Fruit fly (Drosophila melanogaster): ENCODE data around the gene CG42821.

CG42821 gene

DNA sequence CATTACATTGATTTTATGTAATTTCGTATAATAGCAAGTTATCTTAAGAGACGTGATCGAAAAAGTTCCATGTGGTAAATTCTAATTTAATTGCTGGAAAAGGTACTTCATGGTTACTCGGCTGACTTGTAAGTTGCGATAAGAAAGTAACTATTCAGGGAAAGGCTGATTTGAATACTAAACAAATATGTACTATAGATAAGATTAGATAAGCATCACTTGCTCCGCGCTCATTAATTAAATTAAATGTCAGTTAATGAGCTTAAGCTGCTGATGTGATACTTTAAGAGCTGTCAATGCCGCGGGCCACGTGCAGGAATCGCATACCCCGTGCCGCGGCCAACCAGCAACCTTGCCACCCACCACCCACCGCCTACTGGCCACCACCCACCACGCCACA is 12.8 kb upstream of the CG42821 start:
- no peak for TF ChIP-seq usp (GFP tag; optimal IDR thresholded peaks at IDR 0.05)
- no peak for TF ChIP-seq psq (optimal IDR thresholded peaks at IDR 0.05)
- TF ChIP-seq Dll (optimal IDR thresholded peaks at IDR 0.05), result no peak

DNA sequence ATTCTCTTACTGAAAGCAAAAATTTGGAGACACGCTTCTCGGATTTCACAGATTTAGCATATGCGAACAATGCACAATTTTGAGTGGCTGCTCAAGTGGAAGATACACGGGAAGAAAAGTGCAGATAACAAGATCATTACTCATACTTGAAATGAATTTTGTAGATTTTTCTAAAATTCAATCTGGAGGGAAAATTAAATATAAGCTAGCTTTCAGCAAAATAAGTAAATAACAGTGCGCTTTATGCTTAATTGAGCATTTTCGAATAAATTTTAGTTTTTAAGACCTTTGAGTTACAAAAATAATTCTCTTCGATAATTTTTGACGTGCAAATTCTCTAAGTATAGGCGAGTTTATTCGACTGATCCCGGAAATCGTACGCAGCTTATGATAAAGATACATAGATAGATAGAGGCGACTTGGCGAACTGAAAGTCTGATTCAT is 12.2 kb upstream of the CG42821 start:
- TF ChIP-seq EcR (GFP tag; optimal IDR thresholded peaks at IDR 0.05), result no peak
- TF ChIP-seq pan (optimal IDR thresholded peaks at IDR 0.05), result no peak
- TF ChIP-seq psq (optimal IDR thresholded peaks at IDR 0.05), result no peak
- TF ChIP-seq Dll (optimal IDR thresholded peaks at IDR 0.05), result no peak
- no peak for TF ChIP-seq usp (GFP tag; optimal IDR thresholded peaks at IDR 0.05)
- no peak for TF ChIP-seq CG8478 (optimal IDR thresholded peaks at IDR 0.05)

DNA sequence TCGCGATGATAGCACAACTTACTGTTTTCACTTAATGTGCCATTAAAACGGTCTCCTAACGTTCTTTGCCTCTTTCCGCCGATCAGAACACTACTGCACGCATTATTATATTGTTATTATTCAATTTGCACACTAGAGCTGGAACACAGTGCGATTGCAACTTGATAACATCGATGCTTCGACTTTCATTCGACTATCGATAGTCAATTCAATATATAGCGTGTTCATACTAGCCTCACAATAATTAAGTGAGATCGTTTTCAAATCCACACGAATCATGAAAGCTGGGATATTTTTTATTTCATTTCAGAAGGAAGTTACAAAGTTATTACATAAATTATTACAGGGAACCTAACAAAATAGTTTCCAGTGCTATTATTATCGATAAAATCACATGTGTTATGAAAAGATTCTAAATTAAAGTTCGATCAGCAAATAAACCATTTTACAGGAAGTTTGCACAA is 11.6 kb upstream of the CG42821 start:
- TF ChIP-seq EcR (GFP tag; optimal IDR thresholded peaks at IDR 0.05) (no peak), usp (GFP tag; optimal IDR thresholded peaks at IDR 0.05) (no peak), Dll (optimal IDR thresholded peaks at IDR 0.05) (no peak), psq (optimal IDR thresholded peaks at IDR 0.05) (no peak), CG8478 (optimal IDR thresholded peaks at IDR 0.05) (no peak), pan (optimal IDR thresholded peaks at IDR 0.05) (no peak)

DNA sequence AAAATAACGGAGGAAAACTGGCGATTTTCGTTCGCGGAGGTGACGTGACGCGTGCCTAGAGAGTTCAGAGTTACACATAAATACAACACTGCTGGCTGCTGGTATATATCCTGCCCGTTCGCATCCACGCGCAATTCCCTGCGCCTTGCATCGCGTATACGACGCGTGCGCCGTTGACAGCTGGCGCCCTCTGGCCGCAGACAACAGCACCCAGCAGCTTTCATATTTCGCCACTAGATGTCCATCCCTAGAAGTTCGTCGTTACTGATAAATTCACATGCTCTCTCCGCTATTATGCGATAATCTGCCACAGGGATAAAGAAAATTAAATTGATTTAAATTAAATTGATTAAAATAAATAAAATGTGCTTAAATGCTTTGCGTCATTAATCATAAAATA is 10.4 kb upstream of the CG42821 start, which contains the start of gene Sur-8:
Sur-8 (minus strand) TSS at position 82 of the 400 bp plus-strand sequence.
- TF ChIP-seq EcR (GFP tag; optimal IDR thresholded peaks at IDR 0.05), result no peak
- no peak for TF ChIP-seq Dll (optimal IDR thresholded peaks at IDR 0.05)
- no peak for TF ChIP-seq usp (GFP tag; optimal IDR thresholded peaks at IDR 0.05)
- no peak for TF ChIP-seq CG8478 (optimal IDR thresholded peaks at IDR 0.05)
- TF ChIP-seq pan (optimal IDR thresholded peaks at IDR 0.05), result no peak

DNA sequence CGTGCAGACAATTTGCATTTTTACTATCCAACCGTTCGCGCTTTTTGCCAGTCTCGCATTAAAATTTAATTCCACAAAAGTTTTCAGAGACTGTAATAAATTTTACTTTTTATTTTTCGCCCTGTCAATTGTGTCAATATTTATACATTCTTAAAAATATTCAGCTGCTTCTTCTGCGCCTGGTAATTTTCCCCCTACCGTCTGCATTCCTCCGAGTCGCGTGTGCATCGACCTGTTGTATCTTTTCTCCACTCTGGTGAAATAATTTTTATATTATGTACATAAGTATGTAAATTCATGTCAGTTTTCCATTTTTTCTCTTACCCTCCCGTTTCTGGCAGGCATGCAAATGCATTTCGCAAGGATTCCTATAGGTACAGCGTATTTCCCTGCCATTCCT is 9.7 kb upstream of the CG42821 start, which contains the start of gene CG34279:
CG34279 (minus strand) TSS at position 101 of the 400 bp plus-strand sequence.
- TF ChIP-seq Dll (optimal IDR thresholded peaks at IDR 0.05) (no peak), psq (optimal IDR thresholded peaks at IDR 0.05) (no peak), CG8478 (optimal IDR thresholded peaks at IDR 0.05) (no peak), pan (optimal IDR thresholded peaks at IDR 0.05) (no peak), EcR (GFP tag; optimal IDR thresholded peaks at IDR 0.05) (no peak), usp (GFP tag; optimal IDR thresholded peaks at IDR 0.05) (no peak)

DNA sequence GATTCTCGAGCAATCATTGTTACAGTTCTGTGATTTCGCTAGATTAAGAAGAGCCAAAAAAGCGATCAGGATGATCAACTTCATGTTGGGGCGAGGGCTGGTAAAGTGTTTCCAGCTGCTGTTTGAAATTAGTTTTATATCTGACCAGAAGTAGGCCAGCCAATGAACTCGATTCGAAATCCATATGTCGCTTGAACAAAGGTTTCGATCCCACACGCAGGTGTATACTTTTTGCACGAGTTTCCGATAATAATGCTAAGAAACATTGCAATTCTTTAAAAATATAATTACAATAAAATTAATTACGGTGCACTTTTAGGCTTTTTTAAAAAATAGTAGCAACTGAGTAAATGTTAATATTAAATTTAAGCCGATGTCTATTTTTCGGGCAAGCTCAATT is 9.3 kb upstream of the CG42821 start, which contains the start of gene CG34280:
CG34280 (minus strand) TSS at position 101 of the 400 bp plus-strand sequence.
- TF ChIP-seq EcR (GFP tag; optimal IDR thresholded peaks at IDR 0.05) (no peak), CG8478 (optimal IDR thresholded peaks at IDR 0.05) (no peak), psq (optimal IDR thresholded peaks at IDR 0.05) (no peak), usp (GFP tag; optimal IDR thresholded peaks at IDR 0.05) (no peak), Dll (optimal IDR thresholded peaks at IDR 0.05) (no peak), pan (optimal IDR thresholded peaks at IDR 0.05) (no peak)

DNA sequence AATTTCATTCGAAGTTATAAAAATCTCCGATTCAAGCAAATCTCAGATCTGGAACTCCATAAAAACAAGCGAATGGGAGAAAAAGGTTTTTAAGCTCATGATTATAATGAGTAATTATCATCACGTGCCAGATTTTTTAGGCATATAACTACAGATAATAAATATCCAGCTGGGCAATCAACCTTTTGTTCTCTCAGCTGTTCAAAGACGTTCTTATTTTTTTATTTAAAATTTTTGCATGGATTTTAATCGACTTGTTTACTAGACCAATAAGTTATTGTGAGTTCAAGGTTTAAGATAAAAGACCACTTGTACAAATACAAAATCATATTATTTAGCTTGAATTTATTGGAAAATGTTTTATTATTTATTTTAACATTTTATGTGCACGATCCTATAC is 8.7 kb upstream of the CG42821 start:
- TF ChIP-seq EcR (GFP tag; optimal IDR thresholded peaks at IDR 0.05) (no peak), Dll (optimal IDR thresholded peaks at IDR 0.05) (no peak), psq (optimal IDR thresholded peaks at IDR 0.05) (no peak), pan (optimal IDR thresholded peaks at IDR 0.05) (no peak), CG8478 (optimal IDR thresholded peaks at IDR 0.05) (no peak), usp (GFP tag; optimal IDR thresholded peaks at IDR 0.05) (no peak)

DNA sequence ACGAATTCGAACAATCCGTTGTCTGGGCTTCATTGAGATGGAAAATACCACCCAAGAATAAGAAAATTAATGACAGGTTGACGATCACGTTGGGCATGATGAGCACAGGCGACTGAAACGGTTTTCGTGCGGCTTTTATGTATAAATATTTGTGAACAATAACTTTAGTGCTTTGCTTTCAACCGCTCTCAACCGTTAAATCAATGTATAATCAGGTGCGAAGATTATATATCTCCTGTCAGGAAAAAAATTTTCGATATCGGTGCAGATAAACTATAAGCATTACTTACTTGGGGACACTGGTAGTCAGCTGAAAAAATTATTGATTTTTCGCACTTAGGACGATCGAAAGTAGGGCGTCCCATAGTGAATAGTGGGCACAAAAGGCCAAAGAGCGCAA is 7.9 kb upstream of the CG42821 start, which contains the start of gene CG42823:
CG42823 (minus strand) TSS at position 101 of the 400 bp plus-strand sequence.
- TF ChIP-seq usp (GFP tag; optimal IDR thresholded peaks at IDR 0.05) (no peak), EcR (GFP tag; optimal IDR thresholded peaks at IDR 0.05) (no peak), psq (optimal IDR thresholded peaks at IDR 0.05) (no peak), CG8478 (optimal IDR thresholded peaks at IDR 0.05) (no peak), Dll (optimal IDR thresholded peaks at IDR 0.05) (no peak), pan (optimal IDR thresholded peaks at IDR 0.05) (no peak)

DNA sequence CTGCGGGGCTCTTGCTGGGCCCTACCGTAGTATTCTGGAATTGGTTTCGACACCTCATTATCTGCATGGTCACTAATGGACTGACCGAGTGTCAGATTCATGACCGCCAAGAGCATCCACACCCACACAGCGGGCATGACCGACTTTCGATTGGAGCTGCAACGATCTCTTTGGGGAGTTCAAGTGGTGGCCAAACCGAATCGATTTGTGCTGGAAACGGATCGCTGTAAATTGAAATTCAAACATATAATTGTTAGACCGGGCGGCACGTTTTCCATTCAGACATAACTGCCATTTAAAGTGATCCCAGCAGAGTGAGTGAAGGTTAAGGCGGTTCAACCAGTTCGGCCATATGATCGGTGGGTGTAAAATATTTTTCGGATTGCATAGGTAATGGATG is 6.5 kb upstream of the CG42821 start, which contains the start of the genes CG42824 and CG42798:
CG42824 (minus strand) TSS at position 101 of the 400 bp plus-strand sequence.
CG42798 (plus strand) TSS at position 268 of the 400 bp plus-strand sequence.
- no peak for TF ChIP-seq CG8478 (optimal IDR thresholded peaks at IDR 0.05)
- no peak for TF ChIP-seq psq (optimal IDR thresholded peaks at IDR 0.05)
- TF ChIP-seq EcR (GFP tag; optimal IDR thresholded peaks at IDR 0.05), result no peak
- no peak for TF ChIP-seq usp (GFP tag; optimal IDR thresholded peaks at IDR 0.05)
- no peak for TF ChIP-seq Dll (optimal IDR thresholded peaks at IDR 0.05)
- TF ChIP-seq pan (optimal IDR thresholded peaks at IDR 0.05), result no peak

DNA sequence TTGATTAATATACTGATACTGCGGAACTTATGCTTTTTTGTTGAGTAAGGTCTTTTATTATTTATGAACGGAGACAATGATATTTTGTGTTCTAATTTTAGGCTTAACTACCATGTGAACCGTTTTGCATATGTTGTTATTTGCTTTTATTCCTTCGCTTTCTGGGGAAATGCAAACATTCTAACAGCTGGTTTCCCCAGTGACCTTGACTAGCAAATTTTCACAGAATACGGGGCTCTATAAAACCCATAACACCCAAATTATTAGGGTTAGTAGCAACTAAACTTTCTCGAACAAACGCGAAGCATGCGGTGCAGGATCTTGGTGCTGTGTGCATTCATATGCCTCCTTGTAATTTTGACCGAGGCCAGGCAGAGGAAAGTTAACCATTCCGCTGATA is 5.3 kb upstream of the CG42821 start, which contains the start of gene CG17283:
CG17283 (plus strand) TSS at position 301 of the 400 bp plus-strand sequence.
- TF ChIP-seq pan (optimal IDR thresholded peaks at IDR 0.05) (no peak), psq (optimal IDR thresholded peaks at IDR 0.05) (no peak), usp (GFP tag; optimal IDR thresholded peaks at IDR 0.05) (no peak), CG8478 (optimal IDR thresholded peaks at IDR 0.05) (no peak), Dll (optimal IDR thresholded peaks at IDR 0.05) (no peak), EcR (GFP tag; optimal IDR thresholded peaks at IDR 0.05) (no peak)

DNA sequence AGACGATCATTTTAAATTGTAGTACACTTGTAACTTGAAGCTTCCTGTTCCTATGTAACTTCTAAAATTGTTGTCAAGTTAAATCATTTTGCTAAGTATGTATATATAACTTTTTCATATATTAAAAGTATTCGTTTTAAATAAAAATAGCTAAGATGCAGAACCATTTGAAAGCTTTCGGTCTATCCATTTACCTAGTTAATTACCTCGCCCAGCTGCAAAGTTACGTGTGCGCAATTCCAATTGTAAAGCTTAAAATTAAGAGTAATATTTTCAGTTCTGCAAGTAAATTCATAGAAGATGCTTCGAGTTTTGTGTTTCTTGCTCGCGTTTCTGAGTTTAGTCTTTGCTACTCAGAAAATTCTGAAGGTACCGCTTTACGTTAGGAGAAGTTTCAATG is 3.6 kb upstream of the CG42821 start, which contains the start of gene CG5860:
CG5860 (plus strand) TSS at position 301 of the 400 bp plus-strand sequence.
- no peak for TF ChIP-seq pan (optimal IDR thresholded peaks at IDR 0.05)
- no peak for TF ChIP-seq CG8478 (optimal IDR thresholded peaks at IDR 0.05)
- no peak for TF ChIP-seq usp (GFP tag; optimal IDR thresholded peaks at IDR 0.05)
- no peak for TF ChIP-seq Dll (optimal IDR thresholded peaks at IDR 0.05)

DNA sequence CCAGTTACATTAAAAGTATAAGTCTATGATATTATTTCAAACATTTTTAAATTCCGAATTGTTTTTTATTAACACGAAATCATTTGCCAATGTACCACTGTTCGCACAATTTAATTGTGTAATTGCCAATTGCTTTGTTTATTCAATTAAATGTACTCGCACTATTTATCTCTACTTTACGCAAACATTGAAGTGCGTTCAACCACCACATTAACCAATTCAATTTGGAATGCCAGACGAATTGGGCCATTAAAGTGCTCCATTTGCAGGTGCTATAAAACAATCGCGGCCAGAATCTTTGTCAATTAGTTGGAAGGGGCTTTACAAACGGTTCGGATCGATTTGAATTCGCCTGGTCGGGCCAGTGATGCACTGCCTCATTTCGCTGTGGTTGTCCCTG is 2.1 kb upstream of the CG42821 start, which contains the start of gene CG5863:
CG5863 (plus strand) TSS at position 301 of the 400 bp plus-strand sequence.
- TF ChIP-seq CG8478 (optimal IDR thresholded peaks at IDR 0.05) (no peak), psq (optimal IDR thresholded peaks at IDR 0.05) (no peak), pan (optimal IDR thresholded peaks at IDR 0.05) (no peak), EcR (GFP tag; optimal IDR thresholded peaks at IDR 0.05) (no peak), Dll (optimal IDR thresholded peaks at IDR 0.05) (no peak), usp (GFP tag; optimal IDR thresholded peaks at IDR 0.05) (no peak)
